Fruit fly (Drosophila melanogaster): ENCODE measurements around the gene CG8492.

Gene CG8492

dm6 chr3L:7742941-7743340 lies 10.9 kb upstream of the CG8492 start, which contains the start of gene Snmp2 (continued):
- no peak for TF ChIP-seq CG8478 (optimal IDR thresholded peaks at IDR 0.05)

DNA sequence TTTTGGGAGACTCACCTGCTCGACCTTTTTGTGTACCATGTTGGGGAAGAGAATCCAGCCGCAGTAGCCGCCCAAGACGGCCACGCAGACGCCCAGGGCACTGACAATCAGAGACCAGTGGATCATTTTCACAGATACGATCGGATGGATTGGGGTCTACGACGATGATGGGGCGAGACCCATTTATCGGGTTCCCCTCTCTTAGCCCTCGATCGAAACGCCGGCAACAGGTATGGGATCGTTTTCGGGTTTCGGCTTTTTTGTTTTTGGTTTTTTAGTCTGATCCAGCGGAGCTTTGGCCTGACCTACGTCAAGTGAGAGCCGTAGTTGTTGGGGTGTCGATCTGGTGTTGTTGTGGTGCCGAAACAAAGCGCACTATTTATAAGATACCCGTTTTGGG lies 10.0 kb upstream of the CG8492 start:
- TF ChIP-seq kni (GFP tag; optimal IDR thresholded peaks at IDR 0.05), result peak; percentile 77
- TF ChIP-seq sd (tag; optimal IDR thresholded peaks at IDR 0.05), result peak; percentile 37
- TF ChIP-seq oc (tag; optimal IDR thresholded peaks at IDR 0.05), result peak; percentile 76
- no peak for TF ChIP-seq btn (GFP tag; optimal IDR thresholded peaks at IDR 0.05)
- TF ChIP-seq sqz (GFP tag; optimal IDR thresholded peaks at IDR 0.05), result peak; percentile 9
- no peak for TF ChIP-seq Gsc (GFP tag; IDR thresholded peaks at IDR 0.05)
- no peak for TF ChIP-seq Hr39 (optimal IDR thresholded peaks at IDR 0.05)
- TF ChIP-seq CG13296 (GFP tag; optimal IDR thresholded peaks at IDR 0.05), result no peak
- TF ChIP-seq CG11695 (GFP tag; IDR thresholded peaks at IDR 0.05), result 0 out of 3 replicates have a peak, but pooled peaks have one; percentile 13
- TF ChIP-seq CG8290 (GFP tag; optimal IDR thresholded peaks at IDR 0.05), result peak; percentile 21
- TF ChIP-seq CG8290 (tag; optimal IDR thresholded peaks at IDR 0.05), result no peak
- TF ChIP-seq CG12769 (tag; optimal IDR thresholded peaks at IDR 0.05), result peak; percentile 64
- peak; percentile 84 for TF ChIP-seq grn (GFP tag; optimal IDR thresholded peaks at IDR 0.05)
- TF ChIP-seq chinmo (GFP tag; IDR thresholded peaks at IDR 0.05; ENCODE audit: partially characterized antibody), result 0 out of 4 replicates have a peak, but pooled peaks have one; percentile 54
- TF ChIP-seq PHDP (tag; optimal IDR thresholded peaks at IDR 0.05), result no peak
- TF ChIP-seq CG13894 (tag; optimal IDR thresholded peaks at IDR 0.05), result peak; percentile 84
- TF ChIP-seq Usf (GFP tag; optimal IDR thresholded peaks at IDR 0.05), result no peak
- TF ChIP-seq abd-A (tag; optimal IDR thresholded peaks at IDR 0.05), result peak; percentile 4

dm6 chr3L:7726690-7727089 lies 5.3 kb downstream of the CG8492 start:
- TF ChIP-seq CG13894 (tag; optimal IDR thresholded peaks at IDR 0.05) (peak; percentile 93), Atf3 (GFP tag; optimal IDR thresholded peaks at IDR 0.05) (no peak)

- TF ChIP-seq Blimp-1 (GFP tag; optimal IDR thresholded peaks at IDR 0.05) (no peak), D19B (GFP tag; optimal IDR thresholded peaks at IDR 0.05) (no peak), Usf (GFP tag; optimal IDR thresholded peaks at IDR 0.05) (no peak), CG4707 (GFP tag; optimal IDR thresholded peaks at IDR 0.05) (no peak), CG32772 (GFP tag; IDR thresholded peaks at IDR 0.05) (no peak), MBD-R2 (GFP tag; IDR thresholded peaks at IDR 0.05) (peak; percentile 85), CG32767 (GFP tag; IDR thresholded peaks at IDR 0.05) (no peak), CG16813 (GFP tag; IDR thresholded peaks at IDR 0.05; ENCODE audit: partially characterized antibody) (peak; percentile 95), CG11696 (GFP tag; IDR thresholded peaks at IDR 0.05) (no peak), prd (optimal IDR thresholded peaks at IDR 0.05) (no peak), prd (GFP tag; IDR thresholded peaks at IDR 0.05) (no peak), CG34422 (GFP tag; IDR thresholded peaks at IDR 0.05) (no peak), CG8924 (tag; optimal IDR thresholded peaks at IDR 0.05) (no peak), sens (GFP tag) (no peak), Hey (tag; optimal IDR thresholded peaks at IDR 0.05) (no peak), trh (GFP tag; optimal IDR thresholded peaks at IDR 0.05) (no peak), CG8359 (GFP tag; optimal IDR thresholded peaks at IDR 0.05; ENCODE audit: borderline replicate concordance) (no peak), B-H1 (GFP tag; IDR thresholded peaks at IDR 0.05) (no peak), Dip3 (GFP tag; optimal IDR thresholded peaks at IDR 0.05) (no peak), CG2202 (tag; optimal IDR thresholded peaks at IDR 0.05) (no peak), CG2199 (GFP tag; IDR thresholded peaks at IDR 0.05) (no peak), CG17361 (GFP tag; IDR thresholded peaks at IDR 0.05) (no peak), gce (GFP tag; IDR thresholded peaks at IDR 0.05) (no peak), C15 (GFP tag; IDR thresholded peaks at IDR 0.05) (no peak), wek (GFP tag; optimal IDR thresholded peaks at IDR 0.05) (no peak), Taf1 (GFP tag; IDR thresholded peaks at IDR 0.05) (no peak), Bteb2 (GFP tag; optimal IDR thresholded peaks at IDR 0.05) (no peak), Stat92E (GFP tag; optimal IDR thresholded peaks at IDR 0.05) (no peak), CG17328 (GFP tag; IDR thresholded peaks at IDR 0.05) (0 out of 2 replicates have a peak, but pooled peaks have one; percentile 14), CG4282 (GFP tag; optimal IDR thresholded peaks at IDR 0.05) (no peak)
Measured at dm6 chr3L:7726285-7726684, 5.7 kb downstream of the CG8492 start, which contains the start of gene CG7457. CG7457 (minus strand) TSS chr3L:7726473.

Data from whole organism, embryonic.